Fruit fly (Drosophila melanogaster) whole organism, embryonic: ENCODE data around the gene CG1074.

Experiments
- Bdp1 ChIP-seq: fragments of 200-800 bp; sonication (Bioruptor generic); optimal IDR thresholded peaks from 3 replicates; lab custom pipeline; 2016; ENCODE audit warnings: missing biosample characterization, missing genetic modification characterization
- CG15073 ChIP-seq: fragments of 200-800 bp; sonication (Bioruptor generic); optimal IDR thresholded peaks from 2 replicates; lab custom pipeline; 2016; ENCODE audit warnings: missing biosample characterization, missing genetic modification characterization
- CG16813 ChIP-seq: fragments of 200-800 bp; sonication (Bioruptor generic); IDR thresholded peaks from 3 replicates; pipeline ENCODE4 v1.3.6; 2022; ENCODE audit warnings: missing biosample characterization, missing genetic modification characterization; ENCODE audit not compliant: partially characterized antibody
- CG17385 ChIP-seq: fragments of 200-800 bp; sonication (Bioruptor generic); optimal IDR thresholded peaks from 3 replicates; lab custom pipeline; 2018; ENCODE audit warnings: missing biosample characterization, mild to moderate bottlenecking, missing genetic modification characterization
- CG2199 ChIP-seq: fragments of 200-800 bp; sonication (Bioruptor generic); IDR thresholded peaks from 3 replicates; pipeline ENCODE4 v1.3.6; 2022; ENCODE audit warnings: missing biosample characterization, missing genetic modification characterization
- CG2875 ChIP-seq: fragments of 200-800 bp; sonication (Bioruptor generic); optimal IDR thresholded peaks from 2 replicates; lab custom pipeline; 2017; ENCODE audit warnings: missing biosample characterization, mild to moderate bottlenecking, missing genetic modification characterization, missing genetic modification reagents
- CG31365 ChIP-seq: fragments of 200-800 bp; sonication (Bioruptor generic); optimal IDR thresholded peaks from 2 replicates; lab custom pipeline; 2018; ENCODE audit warnings: missing biosample characterization, mild to moderate bottlenecking, missing genetic modification characterization
- CG3163 ChIP-seq: fragments of 200-800 bp; sonication (Bioruptor generic); optimal IDR thresholded peaks from 3 replicates; lab custom pipeline; 2016; ENCODE audit warnings: missing biosample characterization, missing genetic modification characterization
- CG33213 ChIP-seq: fragments of 200-800 bp; sonication (Bioruptor generic); optimal IDR thresholded peaks from 3 replicates; lab custom pipeline; 2016; ENCODE audit warnings: missing biosample characterization, missing genetic modification characterization
- CG3847 ChIP-seq: fragments of 200-800 bp; sonication (Bioruptor generic); IDR thresholded peaks from 2 replicates; pipeline ENCODE4 v1.3.6; 2022; ENCODE audit warnings: missing biosample characterization, missing genetic modification characterization
- CG3995 ChIP-seq: fragments of 200-800 bp; sonication (Bioruptor generic); optimal IDR thresholded peaks from 3 replicates; lab custom pipeline; 2016; ENCODE audit warnings: missing biosample characterization, missing genetic modification characterization
- CG6765 ChIP-seq: fragments of 200-800 bp; sonication (Bioruptor generic); optimal IDR thresholded peaks from 3 replicates; lab custom pipeline; 2017; ENCODE audit warnings: missing biosample characterization, mild to moderate bottlenecking, missing genetic modification characterization
- CG6791 ChIP-seq: fragments of 200-800 bp; sonication (Bioruptor generic); IDR thresholded peaks from 3 replicates; pipeline ENCODE4 v1.3.6; 2022; ENCODE audit warnings: missing biosample characterization, missing genetic modification characterization; ENCODE audit not compliant: partially characterized antibody
- CG8290 ChIP-seq, 3 experiments: fragments of 200-800 bp; sonication (Bioruptor generic); optimal IDR thresholded peaks; 2 replicates each; lab custom pipeline; 2016 to 2019; ENCODE audit warnings: missing biosample characterization in 3 of 3, missing genetic modification characterization in 3 of 3, mild to moderate bottlenecking in 2 of 3, moderate library complexity in 1 of 3
- CG9727 ChIP-seq: fragments of 200-800 bp; sonication (Bioruptor generic); optimal IDR thresholded peaks from 3 replicates; lab custom pipeline; 2017; ENCODE audit warnings: missing biosample characterization, mild to moderate bottlenecking, missing genetic modification characterization
- CG9797 ChIP-seq: fragments of 200-800 bp; sonication (Bioruptor generic); optimal IDR thresholded peaks from 3 replicates; lab custom pipeline; 2018; ENCODE audit warnings: missing biosample characterization, mild to moderate bottlenecking, missing genetic modification characterization
- Chrac-16 ChIP-seq: fragments of 200-800 bp; sonication (Bioruptor generic); optimal IDR thresholded peaks from 3 replicates; lab custom pipeline; 2016; ENCODE audit warnings: missing biosample characterization, missing genetic modification characterization
- D ChIP-seq, 2 experiments: fragments of 200-800 bp in 1 of 2; fragments of >200 bp in 1 of 2; sonication (Bioruptor generic) in 1 of 2; optimal IDR thresholded peaks; 2 replicates in 1 of 2; 3 replicates in 1 of 2; lab custom pipeline; 2017; ENCODE audit warnings: mild to moderate bottlenecking in 1 of 2, missing biosample characterization in 1 of 2, missing genetic modification characterization in 1 of 2, missing genetic modification reagents in 1 of 2
- E2f1 ChIP-seq: fragments of 200-800 bp; sonication (Bioruptor generic); IDR thresholded peaks from 2 replicates; pipeline ENCODE4 v1.3.6; 2022; ENCODE audit warnings: missing biosample characterization, missing genetic modification characterization
- Elba2 ChIP-seq: fragments of 200-800 bp; sonication (Bioruptor generic); optimal IDR thresholded peaks from 3 replicates; lab custom pipeline; 2016; ENCODE audit warnings: missing biosample characterization, missing genetic modification characterization
- Ets65A ChIP-seq: fragments of 200-800 bp; sonication (Bioruptor generic); peaks from one replicate; lab custom pipeline; 2016; ENCODE audit warnings: missing biosample characterization, missing genetic modification characterization
- Fer1 ChIP-seq: fragments of 200-800 bp; sonication (Bioruptor generic); optimal IDR thresholded peaks from 2 replicates; lab custom pipeline; 2017; ENCODE audit warnings: missing biosample characterization, mild to moderate bottlenecking, missing genetic modification characterization
- H15 ChIP-seq: fragments of 200-800 bp; sonication (Bioruptor generic); IDR thresholded peaks from 3 replicates; pipeline ENCODE4 v1.3.6; 2022; ENCODE audit warnings: missing biosample characterization, missing genetic modification characterization
- HLHmδ ChIP-seq: fragments of 200-800 bp; sonication (Bioruptor generic); optimal IDR thresholded peaks from 2 replicates; lab custom pipeline; 2018; ENCODE audit warnings: missing biosample characterization, mild to moderate bottlenecking, missing genetic modification characterization, moderate library complexity
- HmgD ChIP-seq: fragments of 200-800 bp; sonication (Bioruptor generic); optimal IDR thresholded peaks from 3 replicates; lab custom pipeline; 2016; ENCODE audit warnings: missing biosample characterization, missing genetic modification characterization
- Lhr ChIP-seq: fragments of 200-800 bp; sonication (Bioruptor generic); optimal IDR thresholded peaks from 3 replicates; lab custom pipeline; 2017; ENCODE audit warnings: mild to moderate bottlenecking, missing biosample characterization, missing genetic modification reagents, missing genetic modification characterization
- MBD-R2 ChIP-seq: fragments of 200-800 bp; sonication (Bioruptor generic); IDR thresholded peaks from 2 replicates; pipeline ENCODE4 v1.3.6; 2022; ENCODE audit warnings: missing biosample characterization, missing genetic modification characterization
- MESR4 ChIP-seq: fragments of 200-800 bp; sonication (Bioruptor generic); optimal IDR thresholded peaks from 2 replicates; lab custom pipeline; 2018; ENCODE audit warnings: missing biosample characterization, mild to moderate bottlenecking, missing genetic modification characterization, moderate library complexity
- Med ChIP-seq: fragments of 200-800 bp; sonication (Bioruptor generic); peaks from one replicate; lab custom pipeline; 2016; ENCODE audit warnings: missing biosample characterization, missing genetic modification characterization, mild to moderate bottlenecking, inconsistent platforms, moderate library complexity
- Tbp ChIP-seq: fragments of >200 bp; optimal IDR thresholded peaks from 2 replicates; lab custom pipeline; 2018; ENCODE audit warnings: missing biosample characterization, missing genetic modification characterization
- Xbp1 ChIP-seq: fragments of 200-800 bp; sonication (Bioruptor generic); optimal IDR thresholded peaks from 3 replicates; lab custom pipeline; 2016; ENCODE audit warnings: missing biosample characterization, mild to moderate bottlenecking, missing genetic modification characterization
- amos ChIP-seq: fragments of 200-800 bp; sonication (Bioruptor generic); IDR thresholded peaks from 2 replicates; pipeline ENCODE4 v1.3.6; 2022; ENCODE audit warnings: missing biosample characterization, missing genetic modification characterization; ENCODE audit not compliant: partially characterized antibody
- chinmo ChIP-seq: fragments of 200-800 bp; sonication (Bioruptor generic); IDR thresholded peaks from 4 replicates; pipeline ENCODE4 v1.3.6; 2022; ENCODE audit warnings: missing biosample characterization, missing genetic modification characterization; ENCODE audit not compliant: partially characterized antibody
- dati ChIP-seq: fragments of 200-800 bp; sonication (Bioruptor generic); IDR thresholded peaks from 2 replicates; pipeline ENCODE4 v1.3.6; 2022; ENCODE audit warnings: missing biosample characterization, missing genetic modification characterization
- dimm ChIP-seq: fragments of 200-800 bp; sonication (Bioruptor generic); IDR thresholded peaks from 2 replicates; pipeline ENCODE4 v1.3.6; 2022; ENCODE audit warnings: missing biosample characterization, missing genetic modification characterization
- ind ChIP-seq: fragments of 200-800 bp; sonication (Bioruptor generic); optimal IDR thresholded peaks from 3 replicates; lab custom pipeline; 2016; ENCODE audit warnings: missing biosample characterization, missing genetic modification characterization
- kah ChIP-seq: fragments of 200-800 bp; sonication (Bioruptor generic); optimal IDR thresholded peaks from 2 replicates; lab custom pipeline; 2018; ENCODE audit warnings: missing biosample characterization, mild to moderate bottlenecking, missing genetic modification characterization
- lilli ChIP-seq: fragments of 200-800 bp; sonication (Bioruptor generic); optimal IDR thresholded peaks from 3 replicates; lab custom pipeline; 2016; ENCODE audit warnings: missing biosample characterization, missing genetic modification characterization
- mam ChIP-seq: fragments of 200-800 bp; sonication (Bioruptor generic); optimal IDR thresholded peaks from 3 replicates; lab custom pipeline; 2016; ENCODE audit warnings: missing biosample characterization, missing genetic modification characterization
- nerfin-1 ChIP-seq: fragments of 200-800 bp; sonication (Bioruptor generic); optimal IDR thresholded peaks from 3 replicates; lab custom pipeline; 2019; ENCODE audit warnings: missing biosample characterization, mild to moderate bottlenecking, missing genetic modification characterization, moderate library complexity
- nmo ChIP-seq: fragments of 200-800 bp; sonication (Bioruptor generic); optimal IDR thresholded peaks from 2 replicates; lab custom pipeline; 2018; ENCODE audit warnings: missing biosample characterization, mild to moderate bottlenecking, missing genetic modification characterization, moderate library complexity
- phol ChIP-seq: fragments of 200-800 bp; sonication (Bioruptor generic); optimal IDR thresholded peaks from 3 replicates; lab custom pipeline; 2018; ENCODE audit warnings: missing biosample characterization, mild to moderate bottlenecking, missing genetic modification characterization, moderate library complexity
- row ChIP-seq: fragments of 200-800 bp; sonication (Bioruptor generic); IDR thresholded peaks from 3 replicates; pipeline ENCODE4 v1.3.6; 2022; ENCODE audit warnings: missing biosample characterization, missing genetic modification characterization
- scrt ChIP-seq: fragments of 200-800 bp; sonication (Bioruptor generic); optimal IDR thresholded peaks from 2 replicates; lab custom pipeline; 2018; ENCODE audit warnings: missing biosample characterization, mild to moderate bottlenecking, missing genetic modification characterization, moderate library complexity
- sim ChIP-seq: fragments of 200-800 bp; sonication (Bioruptor generic); IDR thresholded peaks from 2 replicates; pipeline ENCODE4 v1.3.6; 2022; ENCODE audit warnings: missing biosample characterization, missing genetic modification characterization
- trem ChIP-seq: fragments of 200-800 bp; optimal IDR thresholded peaks from 3 replicates; lab custom pipeline; 2019; ENCODE audit warnings: missing biosample characterization, mild to moderate bottlenecking, missing genetic modification characterization, moderate library complexity
- unpg ChIP-seq: fragments of 200-800 bp; sonication (Bioruptor generic); optimal IDR thresholded peaks from 3 replicates; lab custom pipeline; 2018; ENCODE audit warnings: missing biosample characterization, mild to moderate bottlenecking, missing genetic modification characterization, moderate library complexity

The CG1074 gene

dm6 chr3R:4428585-4429464 lies 4.9 kb upstream of the CG1074 start, which contains the start of gene srl:
Gene srl, minus strand, starts transcription at chr3R:4429335.
- TF ChIP-seq mam (GFP tag; lab: Kevin White, UChicago): no peak
- peak; percentile 53 for TF ChIP-seq CG33213 (GFP tag; lab: Kevin White, UChicago)
- peak; percentile 39; the same call in 1 of the 2 replicates for TF ChIP-seq amos (GFP tag; lab: Robert Waterston, UW)
- peak; percentile 23 for TF ChIP-seq scrt (GFP tag; lab: Kevin White, UChicago)
- TF ChIP-seq Bdp1 (GFP tag; lab: Kevin White, UChicago): no peak
- peak; percentile 52 for TF ChIP-seq HmgD (GFP tag; lab: Kevin White, UChicago)
- peak; percentile 14 for TF ChIP-seq CG3163 (GFP tag; lab: Kevin White, UChicago)
- TF ChIP-seq Lhr (GFP tag; lab: Kevin White, UChicago): peak; percentile 56
- TF ChIP-seq CG3995 (GFP tag; lab: Kevin White, UChicago): peak; percentile 9
- peak; percentile 66 for TF ChIP-seq trem (tag; lab: Kevin White, UChicago)
- no peak for TF ChIP-seq dati (GFP tag; lab: Robert Waterston, UW)
- peak; percentile 19 for TF ChIP-seq CG9727 (GFP tag; lab: Kevin White, UChicago)
- TF ChIP-seq CG3847: peak; percentile 48
- no peak for TF ChIP-seq sim
- 0 out of 4 replicates have a peak, but pooled peaks have one; percentile 61 for TF ChIP-seq chinmo (GFP tag; lab: Robert Waterston, UW)
- TF ChIP-seq MBD-R2 (GFP tag; lab: Robert Waterston, UW): peak; percentile 75
- TF ChIP-seq ind: no peak
- TF ChIP-seq nerfin-1 (tag; lab: Kevin White, UChicago): peak; percentile 74
- peak; percentile 96 for TF ChIP-seq CG9797 (GFP tag; lab: Kevin White, UChicago)
- TF ChIP-seq CG6765 (GFP tag; lab: Kevin White, UChicago): no peak
- TF ChIP-seq E2f1: peak; percentile 32; the same call in 1 of the 2 replicates
- peak; percentile 95 for TF ChIP-seq MESR4 (GFP tag; lab: Kevin White, UChicago)
- peak; percentile 53; the same call in 2 of the 3 replicates for TF ChIP-seq CG6791 (GFP tag; lab: Robert Waterston, UW)
- no peak for TF ChIP-seq CG2875 (GFP tag; lab: Kevin White, UChicago)
- TF ChIP-seq lilli: peak; percentile 3
- TF ChIP-seq nmo (GFP tag; lab: Kevin White, UChicago): peak; percentile 3
- no peak for TF ChIP-seq CG8290 (GFP tag; optimal IDR thresholded peaks at IDR 0.05; lab: Kevin White, UChicago)
- TF ChIP-seq CG8290 (tag; optimal IDR thresholded peaks at IDR 0.05; lab: Kevin White, UChicago): no peak
- TF ChIP-seq Elba2 (GFP tag; lab: Kevin White, UChicago): peak; percentile 41
- peak; percentile 95 for TF ChIP-seq CG17385 (GFP tag; lab: Kevin White, UChicago)
- TF ChIP-seq CG16813: 0 out of 3 replicates have a peak, but pooled peaks have one; percentile 19
- TF ChIP-seq row (GFP tag; lab: Robert Waterston, UW): peak; percentile 13; the same call in 1 of the 3 replicates
- TF ChIP-seq CG31365: no peak
- TF ChIP-seq Ets65A (GFP tag; lab: Kevin White, UChicago): no peak
- no peak for TF ChIP-seq Chrac-16 (GFP tag; lab: Kevin White, UChicago)
- TF ChIP-seq unpg: no peak
- TF ChIP-seq HLHmδ (GFP tag; lab: Kevin White, UChicago): peak; percentile 60
- peak; percentile 25 for TF ChIP-seq Fer1 (GFP tag; lab: Kevin White, UChicago)
- no peak for TF ChIP-seq H15
- TF ChIP-seq Xbp1 (GFP tag; lab: Kevin White, UChicago): no peak
- peak; percentile 85; the same call in 2 of the 3 replicates for TF ChIP-seq CG2199 (GFP tag; lab: Robert Waterston, UW)
- peak; percentile 87 for TF ChIP-seq Tbp
- no peak for TF ChIP-seq dimm (GFP tag; lab: Robert Waterston, UW)
- peak; percentile 33 for TF ChIP-seq phol (tag; lab: Kevin White, UChicago)
- peak; percentile 17 for TF ChIP-seq kah (GFP tag; lab: Kevin White, UChicago)
- TF ChIP-seq Med (GFP tag; lab: Kevin White, UChicago): peak; percentile 86
- peak; percentile 29 for TF ChIP-seq D (optimal IDR thresholded peaks at IDR 0.05; lab: Kevin White, UChicago)
- TF ChIP-seq D (GFP tag; optimal IDR thresholded peaks at IDR 0.05; lab: Kevin White, UChicago): no peak
- TF ChIP-seq CG15073 (GFP tag; lab: Kevin White, UChicago): no peak
